Worm (Caenorhabditis elegans): ENCODE results near the gene gcy-8.

The gcy-8 gene

DNA sequence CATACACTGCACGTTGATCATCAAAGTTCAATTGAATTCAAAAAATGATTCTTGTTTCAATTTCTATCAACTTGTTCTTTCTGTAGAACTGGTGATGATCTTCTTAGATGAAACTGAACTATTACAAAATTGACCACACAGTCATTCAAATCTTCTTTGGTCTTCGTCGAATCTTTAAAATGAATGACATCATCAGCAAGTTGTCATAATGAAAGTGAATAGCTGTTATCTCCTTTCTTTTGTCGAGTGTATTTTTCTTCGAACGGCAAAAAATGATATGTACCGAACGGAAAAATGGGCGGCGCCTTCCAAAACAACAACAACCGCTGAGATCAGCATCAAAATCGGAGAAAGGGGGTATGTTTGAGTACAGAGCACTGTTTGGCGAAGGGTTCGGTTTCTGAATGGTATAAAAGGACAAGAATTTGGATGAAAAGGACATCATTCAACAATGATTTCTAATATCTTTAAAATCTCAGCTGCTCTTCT lies 49.5 kb downstream of the gcy-8 start, which contains the start of gene ora-1:
ora-1 (plus strand) TSS at position 439 of the 489 bp plus-strand sequence.
- TF ChIP-seq pqm-1 (tag; optimal IDR thresholded peaks at IDR 0.05) = no peak
- no peak for TF ChIP-seq ceh-45 (GFP tag; IDR thresholded peaks at IDR 0.05)
- no peak for TF ChIP-seq pha-2 (tag; optimal IDR thresholded peaks at IDR 0.05)
- no peak for TF ChIP-seq ahr-1 (tag; optimal IDR thresholded peaks at IDR 0.05)
- TF ChIP-seq pros-1 (tag; optimal IDR thresholded peaks at IDR 0.05) = no peak
- TF ChIP-seq pha-4 (tag; optimal IDR thresholded peaks at IDR 0.05) = no peak
- no peak for TF ChIP-seq mec-3 (tag; optimal IDR thresholded peaks at IDR 0.05; ENCODE audit: borderline replicate concordance)
- TF ChIP-seq lin-11 (tag; optimal IDR thresholded peaks at IDR 0.05) = no peak
- TF ChIP-seq tbx-7 (tag; optimal IDR thresholded peaks at IDR 0.05) = no peak
- TF ChIP-seq ceh-2 (tag; optimal IDR thresholded peaks at IDR 0.05) = no peak
- no peak for TF ChIP-seq unc-55 (GFP tag; optimal IDR thresholded peaks at IDR 0.05)

DNA sequence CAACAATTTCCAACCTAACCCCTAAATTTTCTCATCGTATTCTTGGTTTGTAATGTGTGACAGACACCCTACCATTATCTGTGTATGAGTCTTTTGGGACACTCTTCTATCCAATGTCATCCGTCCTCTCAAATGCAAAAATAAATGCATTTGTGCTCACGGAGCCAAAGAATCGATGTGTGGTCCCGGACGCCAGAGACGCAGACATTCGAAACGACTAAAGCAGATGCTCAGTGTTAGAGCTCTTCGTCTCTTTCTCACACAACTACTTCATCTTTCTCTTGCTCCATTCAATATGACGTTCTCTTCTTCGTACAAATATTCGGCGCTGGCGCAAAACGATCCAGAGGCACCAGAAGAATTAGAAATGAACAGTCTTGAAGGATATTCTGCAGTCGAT lies 51.6 kb downstream of the gcy-8 start, which contains the start of gene unc-24:
unc-24 (plus strand) TSS at position 283 of the 400 bp plus-strand sequence.
- TF ChIP-seq tbx-2 (tag; optimal IDR thresholded peaks at IDR 0.05) (no peak), sox-2 (GFP tag; IDR thresholded peaks at IDR 0.05) (no peak), gmeb-2 (tag; optimal IDR thresholded peaks at IDR 0.05) (no peak), hlh-13 (GFP tag; optimal IDR thresholded peaks at IDR 0.05) (no peak), C08G9.2 (tag; optimal IDR thresholded peaks at IDR 0.05) (no peak), lin-11 (tag; optimal IDR thresholded peaks at IDR 0.05) (no peak), fkh-6 (tag; optimal IDR thresholded peaks at IDR 0.05) (no peak), ceh-48 (tag; optimal IDR thresholded peaks at IDR 0.05) (peak; percentile 56), ceh-30 (tag; optimal IDR thresholded peaks at IDR 0.05) (no peak), pros-1 (tag; optimal IDR thresholded peaks at IDR 0.05) (no peak), ceh-34 (tag; optimal IDR thresholded peaks at IDR 0.05) (no peak), unc-42 (tag; optimal IDR thresholded peaks at IDR 0.05) (peak; percentile 95), unc-3 (GFP tag; conservative IDR thresholded peaks at IDR 0.05) (no peak), unc-3 (tag; optimal IDR thresholded peaks at IDR 0.05) (no peak), nfya-1 (tag; optimal IDR thresholded peaks at IDR 0.05) (peak; percentile 64), ceh-18 (tag; optimal IDR thresholded peaks at IDR 0.05) (no peak), ceh-14 (tag; optimal IDR thresholded peaks at IDR 0.05) (no peak)

ce11 chrIV:7982024-7982576 lies 54.1 kb downstream of the gcy-8 start, which contains the start of gene arf-5:
TSS of gene arf-5 (plus strand) at chrIV:7982526.
- TF ChIP-seq ceh-22 (tag; optimal IDR thresholded peaks at IDR 0.05) (no peak), ref-2 (tag; optimal IDR thresholded peaks at IDR 0.05) (no peak), nfya-1 (tag; optimal IDR thresholded peaks at IDR 0.05) (peak; percentile 14), lin-11 (tag; optimal IDR thresholded peaks at IDR 0.05) (no peak), pax-1 (tag; optimal IDR thresholded peaks at IDR 0.05) (no peak), unc-3 (GFP tag; conservative IDR thresholded peaks at IDR 0.05) (no peak), unc-3 (tag; optimal IDR thresholded peaks at IDR 0.05) (no peak), che-1 (tag; optimal IDR thresholded peaks at IDR 0.05) (no peak), hlh-8 (tag; optimal IDR thresholded peaks at IDR 0.05) (no peak), T23F11.4 (GFP tag; optimal IDR thresholded peaks at IDR 0.05) (no peak), hlh-30 (tag; optimal IDR thresholded peaks at IDR 0.05; ENCODE audit: insufficient read depth) (peak; percentile 35), tbx-7 (tag; optimal IDR thresholded peaks at IDR 0.05) (no peak), gmeb-2 (tag; optimal IDR thresholded peaks at IDR 0.05) (no peak), unc-42 (tag; optimal IDR thresholded peaks at IDR 0.05) (peak; percentile 7), npax-4 (tag; optimal IDR thresholded peaks at IDR 0.05) (no peak)

DNA sequence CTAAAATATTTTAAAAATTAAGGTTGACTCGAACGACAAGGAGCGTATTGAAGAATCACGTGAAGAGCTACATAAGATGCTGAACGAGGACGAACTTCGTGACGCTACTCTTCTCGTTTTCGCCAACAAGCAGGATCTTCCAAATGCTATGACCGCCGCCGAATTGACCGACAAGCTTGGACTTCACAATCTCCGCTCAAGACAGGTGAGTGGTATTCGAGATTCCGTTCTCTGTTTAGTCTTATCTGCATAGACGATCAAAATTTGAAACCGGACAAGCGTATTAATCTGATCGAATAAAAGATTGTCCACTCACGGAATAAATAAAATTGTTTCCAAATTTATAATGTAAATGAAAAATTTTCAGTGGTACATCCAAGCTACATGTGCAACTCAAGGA lies 55.1 kb downstream of the gcy-8 start:
- no peak for TF ChIP-seq madf-2 (tag; optimal IDR thresholded peaks at IDR 0.05)
- TF ChIP-seq hlh-6 (tag; optimal IDR thresholded peaks at IDR 0.05) = no peak
- TF ChIP-seq hlh-30 (tag; optimal IDR thresholded peaks at IDR 0.05; ENCODE audit: insufficient read depth) = no peak
- TF ChIP-seq ahr-1 (tag; optimal IDR thresholded peaks at IDR 0.05) = no peak
- no peak for TF ChIP-seq Y22D7AL.16 (tag; optimal IDR thresholded peaks at IDR 0.05)
- TF ChIP-seq ceh-24 (tag; optimal IDR thresholded peaks at IDR 0.05) = no peak
- TF ChIP-seq gmeb-2 (tag; optimal IDR thresholded peaks at IDR 0.05) = no peak
- TF ChIP-seq K09A11.1 (tag; optimal IDR thresholded peaks at IDR 0.05; ENCODE audit: insufficient read depth) = no peak
- TF ChIP-seq pag-3 (tag; optimal IDR thresholded peaks at IDR 0.05; ENCODE audit: borderline replicate concordance) = no peak
- no peak for TF ChIP-seq rnt-1 (tag; optimal IDR thresholded peaks at IDR 0.05)
- no peak for TF ChIP-seq hlh-15 (tag; optimal IDR thresholded peaks at IDR 0.05)
- no peak for TF ChIP-seq ttx-3 (tag; optimal IDR thresholded peaks at IDR 0.05)
- no peak for TF ChIP-seq unc-86 (tag; optimal IDR thresholded peaks at IDR 0.05)
- TF ChIP-seq nhr-232 (tag; optimal IDR thresholded peaks at IDR 0.05) = no peak
- no peak for TF ChIP-seq sox-2 (GFP tag; IDR thresholded peaks at IDR 0.05)
- TF ChIP-seq ceh-19 (GFP tag; optimal IDR thresholded peaks at IDR 0.05) = no peak
- TF ChIP-seq pha-2 (tag; optimal IDR thresholded peaks at IDR 0.05) = no peak
- TF ChIP-seq che-1 (tag; optimal IDR thresholded peaks at IDR 0.05) = no peak
- TF ChIP-seq tbx-2 (tag; optimal IDR thresholded peaks at IDR 0.05) = no peak

All from whole organism, late embryonic.